Fruit fly (Drosophila melanogaster) whole organism, embryonic: ENCODE results near the gene CG13920.
A peak's percentile ranks its signal among the peaks of the same experiment; 100 is the strongest.

Source experiments
- Adf1 ChIP-seq: fragments of 200-800 bp; sonication (Bioruptor generic); IDR thresholded peaks from 2 replicates; pipeline ENCODE4 v1.3.6; 2022; ENCODE audit warnings: missing biosample characterization, missing genetic modification characterization
- Bgb ChIP-seq: fragments of 200-800 bp; sonication (Bioruptor generic); IDR thresholded peaks from 2 replicates; pipeline ENCODE4 v1.3.6; 2022; ENCODE audit warnings: missing biosample characterization, missing genetic modification characterization; ENCODE audit not compliant: partially characterized antibody
- CG10543 ChIP-seq: fragments of 200-800 bp; sonication (Bioruptor generic); optimal IDR thresholded peaks from 3 replicates; lab custom pipeline; 2017; ENCODE audit warnings: missing biosample characterization, mild to moderate bottlenecking, missing genetic modification characterization, moderate library complexity
- CG11085 ChIP-seq: fragments of 200-800 bp; sonication (Bioruptor generic); IDR thresholded peaks from 2 replicates; pipeline ENCODE4 v1.3.6; 2022; ENCODE audit warnings: missing biosample characterization, missing genetic modification characterization
- CG11247 ChIP-seq: fragments of 200-800 bp; sonication (Bioruptor generic); IDR thresholded peaks from 2 replicates; pipeline ENCODE4 v1.3.6; 2022; ENCODE audit warnings: missing biosample characterization, missing genetic modification characterization
- CG12155 ChIP-seq: fragments of 200-800 bp; sonication (Bioruptor generic); optimal IDR thresholded peaks from 3 replicates; lab custom pipeline; 2016; ENCODE audit warnings: missing biosample characterization, missing genetic modification characterization
- CG12299 ChIP-seq: fragments of 200-800 bp; sonication (Bioruptor generic); optimal IDR thresholded peaks from 2 replicates; lab custom pipeline; 2018; ENCODE audit warnings: missing biosample characterization, mild to moderate bottlenecking, missing genetic modification characterization
- CG13287 ChIP-seq: fragments of 200-800 bp; sonication (Bioruptor generic); IDR thresholded peaks from 2 replicates; pipeline ENCODE4 v1.3.6; 2022; ENCODE audit warnings: missing biosample characterization, missing genetic modification characterization; ENCODE audit not compliant: partially characterized antibody
- CG17186 ChIP-seq: fragments of 200-800 bp; sonication (Bioruptor generic); optimal IDR thresholded peaks from 3 replicates; lab custom pipeline; 2017; ENCODE audit warnings: missing biosample characterization, missing genetic modification reagents, missing genetic modification characterization
- CG17361 ChIP-seq: fragments of 200-800 bp; sonication (Bioruptor generic); IDR thresholded peaks from 3 replicates; pipeline ENCODE4 v1.3.6; 2022; ENCODE audit warnings: missing biosample characterization, missing genetic modification characterization
- CG2129 ChIP-seq: fragments of 200-800 bp; sonication (Bioruptor generic); IDR thresholded peaks from 2 replicates; pipeline ENCODE4 v1.3.6; 2022; ENCODE audit warnings: missing biosample characterization, missing genetic modification characterization; ENCODE audit not compliant: partially characterized antibody
- CG30020 ChIP-seq: fragments of 200-800 bp; optimal IDR thresholded peaks from 2 replicates; lab custom pipeline; 2019; ENCODE audit warnings: missing biosample characterization, mild to moderate bottlenecking, missing genetic modification characterization, moderate library complexity
- CG31224 ChIP-seq: fragments of 200-800 bp; sonication (Bioruptor generic); IDR thresholded peaks from 2 replicates; pipeline ENCODE4 v1.3.6; 2022; ENCODE audit warnings: missing biosample characterization, missing genetic modification characterization
- CG34224 ChIP-seq: fragments of 200-800 bp; sonication (Bioruptor generic); IDR thresholded peaks from 3 replicates; pipeline ENCODE4 v1.3.6; 2022; ENCODE audit warnings: missing biosample characterization, missing genetic modification characterization; ENCODE audit not compliant: partially characterized antibody
- CG34422 ChIP-seq: fragments of 200-800 bp; sonication (Bioruptor generic); IDR thresholded peaks from 3 replicates; pipeline ENCODE4 v1.3.6; 2022; ENCODE audit warnings: missing biosample characterization, missing genetic modification characterization
- CG6791 ChIP-seq: fragments of 200-800 bp; sonication (Bioruptor generic); IDR thresholded peaks from 3 replicates; pipeline ENCODE4 v1.3.6; 2022; ENCODE audit warnings: missing biosample characterization, missing genetic modification characterization; ENCODE audit not compliant: partially characterized antibody
- CG7556 ChIP-seq: fragments of 200-800 bp; sonication (Bioruptor generic); optimal IDR thresholded peaks from 2 replicates; lab custom pipeline; 2017; ENCODE audit warnings: missing biosample characterization, mild to moderate bottlenecking, missing genetic modification characterization
- Camta ChIP-seq: fragments of 200-800 bp; sonication (Bioruptor generic); optimal IDR thresholded peaks from 2 replicates; lab custom pipeline; 2016; ENCODE audit warnings: missing biosample characterization, missing genetic modification characterization
- D ChIP-seq, 2 experiments: fragments of 200-800 bp in 1 of 2; fragments of >200 bp in 1 of 2; sonication (Bioruptor generic) in 1 of 2; optimal IDR thresholded peaks; 2 replicates in 1 of 2; 3 replicates in 1 of 2; lab custom pipeline; 2017; ENCODE audit warnings: mild to moderate bottlenecking in 1 of 2, missing biosample characterization in 1 of 2, missing genetic modification characterization in 1 of 2, missing genetic modification reagents in 1 of 2
- Deaf1 ChIP-seq: fragments of 200-800 bp; optimal IDR thresholded peaks from 3 replicates; lab custom pipeline; 2019; ENCODE audit warnings: missing biosample characterization, mild to moderate bottlenecking, missing genetic modification characterization, moderate library complexity
- Dfd ChIP-seq, 2 experiments: fragments of >200 bp; optimal IDR thresholded peaks; 2 replicates each; lab custom pipeline; 2017; ENCODE audit warnings: missing biosample characterization in 2 of 2, missing genetic modification characterization in 2 of 2
- Dip3 ChIP-seq: fragments of 200-800 bp; sonication (Bioruptor generic); optimal IDR thresholded peaks from 3 replicates; lab custom pipeline; 2016; ENCODE audit warnings: missing biosample characterization, missing genetic modification characterization
- Dp ChIP-seq: fragments of 200-800 bp; sonication (Bioruptor generic); optimal IDR thresholded peaks from 2 replicates; lab custom pipeline; 2018; ENCODE audit warnings: missing biosample characterization, mild to moderate bottlenecking, missing genetic modification characterization, moderate library complexity
- Dref ChIP-seq: fragments of 200-800 bp; sonication (Bioruptor generic); IDR thresholded peaks from 2 replicates; pipeline ENCODE4 v1.3.6; 2022; ENCODE audit warnings: missing biosample characterization, missing genetic modification characterization
- HLH54F ChIP-seq: fragments of 200-800 bp; sonication (Bioruptor generic); optimal IDR thresholded peaks from 3 replicates; lab custom pipeline; 2016; ENCODE audit warnings: missing biosample characterization, missing genetic modification characterization
- MBD-R2 ChIP-seq: fragments of 200-800 bp; sonication (Bioruptor generic); IDR thresholded peaks from 2 replicates; pipeline ENCODE4 v1.3.6; 2022; ENCODE audit warnings: missing biosample characterization, missing genetic modification characterization
- Med ChIP-seq: fragments of 200-800 bp; sonication (Bioruptor generic); peaks from one replicate; lab custom pipeline; 2016; ENCODE audit warnings: missing biosample characterization, missing genetic modification characterization, mild to moderate bottlenecking, inconsistent platforms, moderate library complexity
- Scr ChIP-seq: fragments of 200-800 bp; sonication (Bioruptor generic); IDR thresholded peaks from 2 replicates; pipeline ENCODE4 v1.3.6; 2022; ENCODE audit warnings: missing biosample characterization, missing genetic modification characterization; ENCODE audit not compliant: partially characterized antibody
- ato ChIP-seq: fragments of 200-800 bp; sonication (Bioruptor generic); IDR thresholded peaks from 2 replicates; pipeline ENCODE4 v1.3.6; 2022; ENCODE audit warnings: missing biosample characterization, missing genetic modification characterization; ENCODE audit not compliant: partially characterized antibody
- bbx ChIP-seq: fragments of 200-800 bp; sonication (Bioruptor generic); IDR thresholded peaks from 2 replicates; pipeline ENCODE4 v1.3.6; 2022; ENCODE audit warnings: missing biosample characterization, missing genetic modification characterization; ENCODE audit not compliant: partially characterized antibody
- cad ChIP-seq: fragments of >200 bp; optimal IDR thresholded peaks from 2 replicates; lab custom pipeline; 2017; ENCODE audit warnings: missing biosample characterization, missing genetic modification characterization
- ci ChIP-seq: fragments of 200-800 bp; sonication (Bioruptor generic); IDR thresholded peaks from 3 replicates; pipeline ENCODE4 v1.3.6; 2022; ENCODE audit warnings: missing biosample characterization, missing genetic modification characterization
- crol ChIP-seq: fragments of 200-800 bp; sonication (Bioruptor generic); IDR thresholded peaks from 2 replicates; pipeline ENCODE4 v1.3.6; 2022; ENCODE audit warnings: missing biosample characterization, missing genetic modification characterization
- crp ChIP-seq, 2 experiments: fragments of 200-800 bp; sonication (Bioruptor generic); optimal IDR thresholded peaks; 2 replicates in 1 of 2; 3 replicates in 1 of 2; lab custom pipeline; 2017; ENCODE audit warnings: missing biosample characterization in 2 of 2, missing genetic modification characterization in 2 of 2, mild to moderate bottlenecking in 1 of 2, moderate library complexity in 1 of 2
- ewg ChIP-seq: fragments of 200-800 bp; sonication (Bioruptor generic); optimal IDR thresholded peaks from 3 replicates; lab custom pipeline; 2017; ENCODE audit warnings: mild to moderate bottlenecking, missing biosample characterization, missing genetic modification reagents, missing genetic modification characterization
- exex ChIP-seq: fragments of 200-800 bp; sonication (Bioruptor generic); optimal IDR thresholded peaks from 4 replicates; lab custom pipeline; 2018; ENCODE audit warnings: missing biosample characterization, mild to moderate bottlenecking, missing genetic modification characterization, moderate library complexity
- her ChIP-seq: fragments of 200-800 bp; sonication (Bioruptor generic); optimal IDR thresholded peaks from 2 replicates; lab custom pipeline; 2016; ENCODE audit warnings: missing biosample characterization, missing genetic modification characterization
- mirr ChIP-seq: fragments of 200-800 bp; sonication (Bioruptor generic); optimal IDR thresholded peaks from 3 replicates; lab custom pipeline; 2018; ENCODE audit warnings: missing biosample characterization, mild to moderate bottlenecking, missing genetic modification characterization
- onecut ChIP-seq: fragments of 200-800 bp; sonication (Bioruptor generic); IDR thresholded peaks from 2 replicates; pipeline ENCODE4 v1.3.6; 2022; ENCODE audit warnings: missing biosample characterization, missing genetic modification characterization
- scrt ChIP-seq: fragments of 200-800 bp; sonication (Bioruptor generic); optimal IDR thresholded peaks from 2 replicates; lab custom pipeline; 2018; ENCODE audit warnings: missing biosample characterization, mild to moderate bottlenecking, missing genetic modification characterization, moderate library complexity
- sna ChIP-seq: fragments of 200-800 bp; sonication (Bioruptor generic); IDR thresholded peaks from 2 replicates; pipeline ENCODE4 v1.3.6; 2022; ENCODE audit warnings: missing biosample characterization, missing genetic modification characterization; ENCODE audit not compliant: partially characterized antibody
- stc ChIP-seq: fragments of 200-800 bp; sonication (Bioruptor generic); IDR thresholded peaks from 2 replicates; pipeline ENCODE4 v1.3.6; 2022; ENCODE audit warnings: missing biosample characterization, missing genetic modification characterization
- tx ChIP-seq: fragments of 200-800 bp; sonication (Bioruptor generic); optimal IDR thresholded peaks from 2 replicates; lab custom pipeline; 2016; ENCODE audit warnings: missing biosample characterization, missing genetic modification characterization
- zen2 ChIP-seq: fragments of 200-800 bp; sonication (Bioruptor generic); IDR thresholded peaks from 3 replicates; pipeline ENCODE4 v1.3.6; 2022; ENCODE audit warnings: missing biosample characterization, missing genetic modification characterization; ENCODE audit not compliant: partially characterized antibody

Gene CG13920

DNA sequence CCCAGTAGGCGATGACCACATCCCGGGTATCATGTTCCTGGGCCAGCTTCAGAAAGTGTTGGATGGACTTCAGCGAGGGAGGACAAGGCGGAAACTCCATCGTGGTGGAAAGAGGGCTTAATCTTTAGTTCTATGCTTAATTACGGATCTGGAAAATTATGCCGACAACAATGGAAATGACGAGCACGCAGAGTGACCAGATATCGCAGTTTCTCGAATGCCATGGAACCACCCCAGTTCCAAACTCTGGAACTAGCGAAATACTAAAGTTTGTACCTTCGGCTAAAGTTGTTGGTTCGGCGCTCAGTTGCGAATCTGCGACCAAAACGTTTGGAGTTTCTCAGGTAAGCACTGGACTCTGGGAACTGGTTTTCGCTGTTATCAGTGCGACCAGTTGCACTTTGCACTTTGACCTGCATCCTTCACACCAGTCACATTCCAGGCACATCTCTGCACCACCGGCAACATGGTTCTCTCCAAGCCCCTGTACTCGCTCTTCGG, 4.0 kb downstream of the CG13920 start, which contains the start of the genes CG7970 and Vta1 (continued):
- TF ChIP-seq ci (GFP tag; lab: Robert Waterston, UW) (no peak), CG11085 (GFP tag; lab: Robert Waterston, UW) (no peak), bbx (GFP tag; lab: Robert Waterston, UW) (0 out of 2 replicates have a peak, but pooled peaks have one; percentile 47), D (optimal IDR thresholded peaks at IDR 0.05; lab: Kevin White, UChicago) (peak; percentile 5), D (GFP tag; optimal IDR thresholded peaks at IDR 0.05; lab: Kevin White, UChicago) (no peak), CG11247 (no peak), CG7556 (no peak), CG6791 (GFP tag; lab: Robert Waterston, UW) (0 out of 3 replicates have a peak, but pooled peaks have one; percentile 36), her (GFP tag; lab: Kevin White, UChicago) (no peak), sna (GFP tag; lab: Robert Waterston, UW) (0 out of 2 replicates have a peak, but pooled peaks have one; percentile 23), CG12299 (tag; lab: Kevin White, UChicago) (no peak), HLH54F (GFP tag; lab: Kevin White, UChicago) (no peak), CG17361 (GFP tag; lab: Robert Waterston, UW) (no peak), tx (no peak), CG12155 (GFP tag; lab: Kevin White, UChicago) (no peak), Dip3 (GFP tag; lab: Kevin White, UChicago) (no peak)

DNA sequence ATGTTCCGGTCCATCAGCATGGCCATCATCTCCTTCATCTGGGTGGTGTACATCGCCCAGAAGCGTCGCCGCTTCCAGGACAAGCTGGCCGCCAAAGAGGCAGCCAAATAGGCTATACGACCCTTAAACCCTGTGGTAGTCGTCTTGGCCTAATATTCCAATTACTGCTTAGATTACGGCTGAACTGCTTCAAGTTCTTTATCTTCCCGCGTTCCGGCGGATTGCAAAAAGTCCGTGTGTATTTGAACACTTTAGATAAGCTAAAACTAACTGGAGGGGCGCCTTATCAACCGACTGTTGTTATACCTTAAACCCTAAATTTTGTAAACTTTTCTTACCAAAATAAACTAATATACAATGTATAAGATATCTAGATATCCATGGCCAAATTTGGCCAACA, 5.0 kb downstream of the CG13920 start:
- TF ChIP-seq CG30020 (no peak), cad (GFP tag; lab: Kevin White, UChicago) (no peak), ato (GFP tag; lab: Robert Waterston, UW) (0 out of 2 replicates have a peak, but pooled peaks have one; percentile 18), mirr (GFP tag; lab: Kevin White, UChicago) (peak; percentile 71), exex (tag; lab: Kevin White, UChicago) (peak; percentile 82)

DNA sequence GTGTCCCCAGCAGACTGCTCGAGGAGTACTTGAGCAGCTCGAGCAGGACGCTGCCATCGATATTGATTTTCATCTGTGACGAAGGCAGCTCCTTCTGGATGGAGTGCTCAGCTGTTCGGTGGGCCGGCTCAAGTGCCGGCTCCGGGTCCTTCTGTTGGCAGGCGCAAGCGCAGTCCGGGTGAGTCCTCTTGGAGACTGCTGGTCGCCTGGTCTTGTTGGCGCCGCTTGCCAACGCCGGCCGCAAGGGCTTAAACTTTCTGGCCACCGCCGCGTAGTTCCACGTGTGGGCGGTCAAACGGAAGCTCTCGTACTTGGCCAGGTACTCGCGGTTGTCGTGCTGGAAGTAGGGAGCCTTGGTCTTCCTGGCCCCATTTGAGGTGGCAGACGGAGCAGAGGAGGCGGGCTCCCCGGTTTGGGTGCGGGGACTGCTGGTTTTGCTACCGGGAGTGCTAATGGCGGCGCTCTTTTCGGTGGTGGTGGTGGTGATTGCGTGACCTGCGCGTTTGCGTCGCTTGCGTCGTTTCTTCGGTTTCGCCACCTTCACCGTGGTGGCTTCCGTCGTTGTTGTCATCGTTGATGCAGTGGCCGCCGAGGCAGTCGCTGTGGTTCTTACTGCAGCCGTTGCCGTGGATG, 13.1 kb downstream of the CG13920 start:
- TF ChIP-seq Dp: no peak
- TF ChIP-seq onecut: peak; percentile 89
- 0 out of 3 replicates have a peak, but pooled peaks have one; percentile 41 for TF ChIP-seq CG34224 (GFP tag; lab: Robert Waterston, UW)
- no peak for TF ChIP-seq Dref (GFP tag; lab: Robert Waterston, UW)
- TF ChIP-seq CG34422 (GFP tag; lab: Robert Waterston, UW): peak; percentile 58; the same call in 1 of the 3 replicates
- TF ChIP-seq zen2 (GFP tag; lab: Robert Waterston, UW): peak; percentile 30; the same call in 2 of the 3 replicates
- peak; percentile 32; the same call in 1 of the 2 replicates for TF ChIP-seq CG13287 (GFP tag; lab: Robert Waterston, UW)
- TF ChIP-seq Camta (GFP tag; lab: Kevin White, UChicago): no peak
- 0 out of 2 replicates have a peak, but pooled peaks have one; percentile 24 for TF ChIP-seq Bgb (GFP tag; lab: Robert Waterston, UW)
- no peak for TF ChIP-seq stc (GFP tag; lab: Robert Waterston, UW)
- TF ChIP-seq scrt (GFP tag; lab: Kevin White, UChicago): peak; percentile 74
- TF ChIP-seq MBD-R2 (GFP tag; lab: Robert Waterston, UW): 0 out of 2 replicates have a peak, but pooled peaks have one; percentile 13
- TF ChIP-seq crp (GFP tag; optimal IDR thresholded peaks at IDR 0.05; lab: Kevin White, UChicago): peak in 1 of 2 experiments; percentile 46
- peak; percentile 25 for TF ChIP-seq CG10543 (GFP tag; lab: Kevin White, UChicago)
- 0 out of 2 replicates have a peak, but pooled peaks have one; percentile 23 for TF ChIP-seq sna (GFP tag; lab: Robert Waterston, UW)
- TF ChIP-seq Dfd (GFP tag; optimal IDR thresholded peaks at IDR 0.05; lab: Kevin White, UChicago): no peak
- no peak for TF ChIP-seq CG2129
- TF ChIP-seq Adf1 (GFP tag; lab: Robert Waterston, UW): peak; percentile 58; the same call in 1 of the 2 replicates
- TF ChIP-seq CG31224: peak; percentile 99
- peak; percentile 94 for TF ChIP-seq ewg
- 0 out of 2 replicates have a peak, but pooled peaks have one; percentile 18 for TF ChIP-seq Scr (GFP tag; lab: Robert Waterston, UW)
- TF ChIP-seq CG17186 (GFP tag; lab: Kevin White, UChicago): no peak
- no peak for TF ChIP-seq HLH54F (GFP tag; lab: Kevin White, UChicago)
- TF ChIP-seq crol (GFP tag; lab: Robert Waterston, UW): peak; percentile 64
- peak; percentile 79 for TF ChIP-seq Deaf1 (tag; lab: Kevin White, UChicago)
- peak; percentile 19 for TF ChIP-seq Med (GFP tag; lab: Kevin White, UChicago)
